Worm (Caenorhabditis elegans) whole organism, L3 larva: ENCODE data around the gene ebp-1.

Source experiments
- R02D3.7 ChIP-seq: fragments of 150-350 bp; optimal IDR thresholded peaks from 2 replicates; lab custom pipeline; 2014; ENCODE audit warnings: missing biosample characterization, missing genetic modification characterization
- aly-2 ChIP-seq: fragments of 150-350 bp; optimal IDR thresholded peaks from 2 replicates; lab custom pipeline; 2014; ENCODE audit warnings: missing biosample characterization, missing genetic modification characterization
- ama-1 ChIP-seq: fragments of 150-350 bp; optimal IDR thresholded peaks from 2 replicates; lab custom pipeline; 2018
- ceh-82 ChIP-seq: fragments of 150-350 bp; optimal IDR thresholded peaks from 2 replicates; lab custom pipeline; 2014; ENCODE audit warnings: missing biosample characterization, missing genetic modification characterization
- elt-1 ChIP-seq: fragments of 150-350 bp; optimal IDR thresholded peaks from 2 replicates; lab custom pipeline; 2014; ENCODE audit warnings: missing biosample characterization, missing genetic modification characterization
- elt-3 ChIP-seq, 3 experiments: fragments of 150-350 bp in 1 of 3; sonication (generic microtip) in 2 of 3; optimal IDR thresholded peaks; 2 replicates in 2 of 3; 4 replicates in 1 of 3; lab custom pipeline; 2014 to 2017; ENCODE audit warnings: missing biosample characterization in 3 of 3, missing genetic modification characterization in 3 of 3
- mml-1 ChIP-seq: fragments of 150-350 bp; sonication (generic microtip); optimal IDR thresholded peaks from 3 replicates; lab custom pipeline; 2014; ENCODE audit warnings: missing biosample characterization, missing genetic modification characterization
- nhr-12 ChIP-seq: fragments of 150-350 bp; optimal IDR thresholded peaks from 2 replicates; lab custom pipeline; 2014; ENCODE audit warnings: missing biosample characterization, missing genetic modification characterization
- nhr-237 ChIP-seq: fragments of 150-350 bp; optimal IDR thresholded peaks from 2 replicates; lab custom pipeline; 2014; ENCODE audit warnings: missing biosample characterization, missing genetic modification characterization
- nhr-28 ChIP-seq: fragments of 150-350 bp; optimal IDR thresholded peaks from 2 replicates; lab custom pipeline; 2014; ENCODE audit warnings: missing biosample characterization, missing genetic modification characterization
- pha-4 ChIP-seq: fragments of 150-350 bp; optimal IDR thresholded peaks from 2 replicates; lab custom pipeline; 2014; ENCODE audit warnings: missing biosample characterization, missing genetic modification reagents, missing genetic modification characterization
- sea-2 ChIP-seq: fragments of 150-350 bp; sonication (generic microtip); optimal IDR thresholded peaks from 4 replicates; lab custom pipeline; 2014; ENCODE audit warnings: missing biosample characterization, missing genetic modification reagents, missing genetic modification characterization

- TF ChIP-seq pha-4 (tag; lab: Kevin White, UChicago): no peak
- no peak for TF ChIP-seq ceh-82 (tag; lab: Kevin White, UChicago)
- TF ChIP-seq elt-3 (tag; optimal IDR thresholded peaks at IDR 0.05; lab: Kevin White, UChicago): no peak
- TF ChIP-seq nhr-28: no peak
- TF ChIP-seq nhr-12 (tag; lab: Kevin White, UChicago): no peak
- no peak for TF ChIP-seq elt-1 (tag; lab: Kevin White, UChicago)
- no peak for TF ChIP-seq nhr-237
- no peak for TF ChIP-seq sea-2 (GFP tag; lab: Kevin White, UChicago)
- TF ChIP-seq aly-2 (tag; lab: Kevin White, UChicago): no peak
- no peak for TF ChIP-seq R02D3.7 (tag; lab: Kevin White, UChicago)
- TF ChIP-seq mml-1: no peak
- no peak for TF ChIP-seq ama-1
Measured at ce11 chrV:18066257-18066783, 22.9 kb downstream of the ebp-1 start, which contains the start of gene Y59A8B.8.
